Fruit fly (Drosophila melanogaster) whole organism, embryonic: ENCODE data around the gene CG5157.

Experiments
- Atf-2 ChIP-seq: fragments of 200-800 bp; sonication (Bioruptor generic); optimal IDR thresholded peaks from 2 replicates; lab custom pipeline; 2016; ENCODE audit warnings: missing biosample characterization, missing genetic modification characterization
- Bdp1 ChIP-seq: fragments of 200-800 bp; sonication (Bioruptor generic); optimal IDR thresholded peaks from 3 replicates; lab custom pipeline; 2016; ENCODE audit warnings: missing biosample characterization, missing genetic modification characterization
- CG10321 ChIP-seq: fragments of 200-800 bp; sonication (Bioruptor generic); IDR thresholded peaks from 2 replicates; pipeline ENCODE4 v1.3.6; 2022; ENCODE audit warnings: missing biosample characterization, missing genetic modification characterization
- CG10565 ChIP-seq: fragments of 200-800 bp; sonication (Bioruptor generic); optimal IDR thresholded peaks from 3 replicates; lab custom pipeline; 2016; ENCODE audit warnings: missing biosample characterization, mild to moderate bottlenecking, missing genetic modification characterization
- CG10654 ChIP-seq: fragments of 200-800 bp; sonication (Bioruptor generic); optimal IDR thresholded peaks from 2 replicates; lab custom pipeline; 2016; ENCODE audit warnings: missing biosample characterization, missing genetic modification characterization
- CG11085 ChIP-seq: fragments of 200-800 bp; sonication (Bioruptor generic); IDR thresholded peaks from 2 replicates; pipeline ENCODE4 v1.3.6; 2022; ENCODE audit warnings: missing biosample characterization, missing genetic modification characterization
- CG11398 ChIP-seq: fragments of 200-800 bp; sonication (Bioruptor generic); optimal IDR thresholded peaks from 2 replicates; lab custom pipeline; 2016; ENCODE audit warnings: missing biosample characterization, missing genetic modification characterization
- CG11504 ChIP-seq: fragments of 200-800 bp; sonication (Bioruptor generic); optimal IDR thresholded peaks from 3 replicates; lab custom pipeline; 2019; ENCODE audit warnings: missing biosample characterization, mild to moderate bottlenecking, missing genetic modification characterization, moderate library complexity
- CG12299 ChIP-seq: fragments of 200-800 bp; sonication (Bioruptor generic); optimal IDR thresholded peaks from 2 replicates; lab custom pipeline; 2018; ENCODE audit warnings: missing biosample characterization, mild to moderate bottlenecking, missing genetic modification characterization
- CG18599 ChIP-seq: fragments of 200-800 bp; sonication (Bioruptor generic); optimal IDR thresholded peaks from 3 replicates; lab custom pipeline; 2017; ENCODE audit warnings: missing biosample characterization, missing genetic modification characterization, mild to moderate bottlenecking, moderate library complexity, missing genetic modification reagents
- CG31441 ChIP-seq: fragments of 200-800 bp; sonication (Bioruptor generic); IDR thresholded peaks from 2 replicates; pipeline ENCODE4 v1.3.6; 2022; ENCODE audit warnings: missing biosample characterization, missing genetic modification characterization
- CG32767 ChIP-seq: fragments of 200-800 bp; sonication (Bioruptor generic); IDR thresholded peaks from 2 replicates; pipeline ENCODE4 v1.3.6; 2022; ENCODE audit warnings: missing biosample characterization, missing genetic modification characterization
- CG3281 ChIP-seq: fragments of 200-800 bp; sonication (Bioruptor generic); optimal IDR thresholded peaks from 3 replicates; lab custom pipeline; 2017; ENCODE audit warnings: missing biosample characterization, mild to moderate bottlenecking, missing genetic modification characterization
- CG3838 ChIP-seq: fragments of 200-800 bp; sonication (Bioruptor generic); optimal IDR thresholded peaks from 3 replicates; lab custom pipeline; 2016; ENCODE audit warnings: missing biosample characterization, missing genetic modification characterization
- CG4360 ChIP-seq: fragments of 200-800 bp; sonication (Bioruptor generic); IDR thresholded peaks from 2 replicates; pipeline ENCODE4 v1.3.6; 2022; ENCODE audit warnings: missing biosample characterization, missing genetic modification characterization
- CG7357 ChIP-seq: fragments of 200-800 bp; sonication (Bioruptor generic); IDR thresholded peaks from 3 replicates; pipeline ENCODE4 v1.3.6; 2022; ENCODE audit warnings: missing biosample characterization, missing genetic modification characterization
- CG8359 ChIP-seq: fragments of 200-800 bp; sonication (Bioruptor generic); optimal IDR thresholded peaks from 2 replicates; lab custom pipeline; 2017; ENCODE audit warnings: missing biosample characterization, mild to moderate bottlenecking, missing genetic modification characterization, borderline replicate concordance
- Chrac-16 ChIP-seq: fragments of 200-800 bp; sonication (Bioruptor generic); optimal IDR thresholded peaks from 3 replicates; lab custom pipeline; 2016; ENCODE audit warnings: missing biosample characterization, missing genetic modification characterization
- CrebB ChIP-seq: fragments of 200-800 bp; sonication (Bioruptor generic); optimal IDR thresholded peaks from 3 replicates; lab custom pipeline; 2018; ENCODE audit warnings: missing biosample characterization, mild to moderate bottlenecking, missing genetic modification characterization
- Ets97D ChIP-seq: fragments of 200-800 bp; sonication (Bioruptor generic); optimal IDR thresholded peaks from 3 replicates; lab custom pipeline; 2016; ENCODE audit warnings: missing biosample characterization, missing genetic modification characterization
- HmgD ChIP-seq: fragments of 200-800 bp; sonication (Bioruptor generic); optimal IDR thresholded peaks from 3 replicates; lab custom pipeline; 2016; ENCODE audit warnings: missing biosample characterization, missing genetic modification characterization
- Hmr ChIP-seq: fragments of 200-800 bp; sonication (Bioruptor generic); optimal IDR thresholded peaks from 3 replicates; lab custom pipeline; 2017; ENCODE audit warnings: mild to moderate bottlenecking, missing biosample characterization, missing genetic modification reagents, missing genetic modification characterization
- Hr51 ChIP-seq, 2 experiments: fragments of 200-800 bp; sonication (Bioruptor generic); optimal IDR thresholded peaks; 2 replicates in 1 of 2; 3 replicates in 1 of 2; lab custom pipeline; 2016 to 2018; ENCODE audit warnings: missing biosample characterization in 2 of 2, missing genetic modification characterization in 2 of 2, mild to moderate bottlenecking in 1 of 2, moderate library complexity in 1 of 2
- Jarid2 ChIP-seq: fragments of 200-800 bp; sonication (Bioruptor generic); optimal IDR thresholded peaks from 3 replicates; lab custom pipeline; 2017; ENCODE audit warnings: mild to moderate bottlenecking, missing biosample characterization, missing genetic modification reagents, missing genetic modification characterization
- Myb ChIP-seq: fragments of 200-800 bp; sonication (Bioruptor generic); optimal IDR thresholded peaks from 2 replicates; lab custom pipeline; 2016; ENCODE audit warnings: missing biosample characterization, missing genetic modification characterization
- Ptx1 ChIP-seq: fragments of 200-800 bp; sonication (Bioruptor generic); IDR thresholded peaks from 2 replicates; pipeline ENCODE4 v1.3.6; 2022; ENCODE audit warnings: missing biosample characterization, missing genetic modification characterization
- Side ChIP-seq: fragments of 200-800 bp; sonication (Bioruptor generic); optimal IDR thresholded peaks from 2 replicates; lab custom pipeline; 2016; ENCODE audit warnings: missing biosample characterization, missing genetic modification characterization
- Sin3A ChIP-seq: fragments of >200 bp; optimal IDR thresholded peaks from 2 replicates; lab custom pipeline; 2018
- Stat92E ChIP-seq, 3 experiments: fragments of >200 bp in 2 of 3; fragments of 200-800 bp in 1 of 3; sonication (Bioruptor generic) in 1 of 3; optimal IDR thresholded peaks; 2 replicates each; lab custom pipeline; 2017 to 2019; ENCODE audit warnings: missing biosample characterization in 3 of 3, missing genetic modification characterization in 3 of 3, mild to moderate bottlenecking in 1 of 3, moderate library complexity in 1 of 3
- al ChIP-seq: fragments of 200-800 bp; sonication (Bioruptor generic); IDR thresholded peaks from 2 replicates; pipeline ENCODE4 v1.3.6; 2022; ENCODE audit warnings: missing biosample characterization, missing genetic modification characterization
- cas ChIP-seq: fragments of 200-800 bp; sonication (Bioruptor generic); IDR thresholded peaks from 2 replicates; pipeline ENCODE4 v1.3.6; 2022; ENCODE audit warnings: missing biosample characterization, missing genetic modification characterization
- caup ChIP-seq: fragments of 200-800 bp; sonication (Bioruptor generic); optimal IDR thresholded peaks from 3 replicates; lab custom pipeline; 2017; ENCODE audit warnings: missing biosample characterization, mild to moderate bottlenecking, missing genetic modification characterization, moderate library complexity; ENCODE audit not compliant: severe bottlenecking
- chif ChIP-seq, 2 experiments: fragments of 200-800 bp; sonication (Bioruptor generic); optimal IDR thresholded peaks; 3 replicates each; lab custom pipeline; 2016; ENCODE audit warnings: missing biosample characterization in 2 of 2, missing genetic modification characterization in 2 of 2
- corto ChIP-seq: fragments of 200-800 bp; sonication (Bioruptor generic); optimal IDR thresholded peaks from 2 replicates; lab custom pipeline; 2016; ENCODE audit warnings: missing biosample characterization, mild to moderate bottlenecking, missing genetic modification characterization, moderate library complexity
- fd96Cb ChIP-seq: fragments of 200-800 bp; sonication (Bioruptor generic); optimal IDR thresholded peaks from 2 replicates; lab custom pipeline; 2018; ENCODE audit warnings: missing biosample characterization, mild to moderate bottlenecking, missing genetic modification characterization, moderate library complexity
- gcm2 ChIP-seq: fragments of 200-800 bp; sonication (Bioruptor generic); optimal IDR thresholded peaks from 2 replicates; lab custom pipeline; 2016; ENCODE audit warnings: missing biosample characterization, missing genetic modification characterization
- hb ChIP-seq: fragments of 200-800 bp; sonication (Bioruptor generic); IDR thresholded peaks from 3 replicates; pipeline ENCODE4 v1.3.6; 2022; ENCODE audit warnings: missing biosample characterization, missing genetic modification characterization; ENCODE audit not compliant: partially characterized antibody
- her ChIP-seq: fragments of 200-800 bp; sonication (Bioruptor generic); optimal IDR thresholded peaks from 2 replicates; lab custom pipeline; 2016; ENCODE audit warnings: missing biosample characterization, missing genetic modification characterization
- klu ChIP-seq: fragments of 200-800 bp; sonication (Bioruptor generic); IDR thresholded peaks from 2 replicates; pipeline ENCODE4 v1.3.6; 2022; ENCODE audit warnings: missing biosample characterization, missing genetic modification characterization
- maf-S ChIP-seq: fragments of 200-800 bp; sonication (Bioruptor generic); optimal IDR thresholded peaks from 2 replicates; lab custom pipeline; 2016; ENCODE audit warnings: missing biosample characterization, missing genetic modification characterization
- otp ChIP-seq: fragments of 200-800 bp; sonication (Bioruptor generic); IDR thresholded peaks from 3 replicates; pipeline ENCODE4, ENCODE4 v1.3.6; 2022; ENCODE audit warnings: missing biosample characterization, missing genetic modification characterization
- pho ChIP-seq: fragments of 200-800 bp; sonication (Bioruptor generic); optimal IDR thresholded peaks from 2 replicates; lab custom pipeline; 2016; ENCODE audit warnings: missing biosample characterization, missing genetic modification characterization
- phol ChIP-seq: fragments of 200-800 bp; sonication (Bioruptor generic); optimal IDR thresholded peaks from 3 replicates; lab custom pipeline; 2018; ENCODE audit warnings: missing biosample characterization, mild to moderate bottlenecking, missing genetic modification characterization, moderate library complexity
- pnt ChIP-seq: fragments of 200-800 bp; sonication (Bioruptor generic); optimal IDR thresholded peaks from 3 replicates; lab custom pipeline; 2016; ENCODE audit warnings: missing biosample characterization, missing genetic modification characterization
- pros ChIP-seq: fragments of 200-800 bp; sonication (Bioruptor generic); optimal IDR thresholded peaks from 3 replicates; lab custom pipeline; 2019; ENCODE audit warnings: missing biosample characterization, mild to moderate bottlenecking, missing genetic modification characterization, moderate library complexity
- schlank ChIP-seq: fragments of 200-800 bp; sonication (Bioruptor generic); optimal IDR thresholded peaks from 2 replicates; lab custom pipeline; 2018; ENCODE audit warnings: missing biosample characterization, mild to moderate bottlenecking, missing genetic modification characterization
- seq ChIP-seq: fragments of 200-800 bp; sonication (Bioruptor generic); IDR thresholded peaks from 2 replicates; pipeline ENCODE4 v1.3.6; 2022; ENCODE audit warnings: missing biosample characterization, missing genetic modification characterization
- slp2 ChIP-seq: fragments of 200-800 bp; sonication (Bioruptor generic); optimal IDR thresholded peaks from 2 replicates; lab custom pipeline; 2016; ENCODE audit warnings: missing biosample characterization, missing genetic modification characterization
- tio ChIP-seq: fragments of 200-800 bp; sonication (Bioruptor generic); optimal IDR thresholded peaks from 2 replicates; lab custom pipeline; 2017; ENCODE audit warnings: missing biosample characterization, missing genetic modification characterization, inconsistent platforms
- twi ChIP-seq: fragments of 200-800 bp; optimal IDR thresholded peaks from 2 replicates; lab custom pipeline; 2019; ENCODE audit warnings: missing biosample characterization, mild to moderate bottlenecking, missing genetic modification characterization, moderate library complexity

Gene CG5157

dm6 chr3L:16164150-16165039 is 26.7 kb upstream of the CG5157 start, which contains the start of gene CG5151 (continued):
- TF ChIP-seq CG12299 (peak; percentile 64), Chrac-16 (GFP tag; lab: Kevin White, UChicago) (no peak), CG18599 (GFP tag; lab: Kevin White, UChicago) (no peak), CG4360 (GFP tag; lab: Robert Waterston, UW) (peak; percentile 87), klu (GFP tag; lab: Robert Waterston, UW) (no peak), twi (tag; lab: Kevin White, UChicago) (no peak), tio (GFP tag; lab: Kevin White, UChicago) (no peak), pnt (no peak), CG3838 (GFP tag; lab: Kevin White, UChicago) (peak; percentile 11), CG11398 (GFP tag; lab: Kevin White, UChicago) (no peak), chif (GFP tag; optimal IDR thresholded peaks at IDR 0.05; lab: Kevin White, UChicago) (no peak), CrebB (tag; lab: Kevin White, UChicago) (no peak), Ptx1 (no peak), gcm2 (no peak), Jarid2 (GFP tag; lab: Kevin White, UChicago) (peak; percentile 87), Atf-2 (GFP tag; lab: Kevin White, UChicago) (no peak), her (no peak), CG32767 (no peak), hb (GFP tag; lab: Robert Waterston, UW) (peak; percentile 81), al (GFP tag; lab: Robert Waterston, UW) (no peak), CG31441 (GFP tag; lab: Robert Waterston, UW) (no peak), Hr51 (GFP tag; optimal IDR thresholded peaks at IDR 0.05; lab: Kevin White, UChicago) (no peak), pros (GFP tag; lab: Kevin White, UChicago) (no peak), Myb (GFP tag; lab: Kevin White, UChicago) (no peak), CG10654 (GFP tag; lab: Kevin White, UChicago) (no peak), Side (GFP tag; lab: Kevin White, UChicago) (no peak), seq (GFP tag; lab: Robert Waterston, UW) (no peak), Hmr (peak; percentile 17), corto (GFP tag; lab: Kevin White, UChicago) (peak; percentile 36), phol (tag; lab: Kevin White, UChicago) (peak; percentile 9), Bdp1 (GFP tag; lab: Kevin White, UChicago) (no peak), Sin3A (lab: Kevin White, UChicago) (no peak), schlank (peak; percentile 14), cas (GFP tag; lab: Robert Waterston, UW) (no peak), pho (GFP tag; lab: Kevin White, UChicago) (no peak), maf-S (no peak), CG3281 (GFP tag; lab: Kevin White, UChicago) (peak; percentile 36), Stat92E (GFP tag; optimal IDR thresholded peaks at IDR 0.05; lab: Kevin White, UChicago) (no peak), CG10565 (GFP tag; lab: Kevin White, UChicago) (no peak), CG11504 (tag; lab: Kevin White, UChicago) (no peak), caup (GFP tag; lab: Kevin White, UChicago) (peak; percentile 36), CG8359 (GFP tag; lab: Kevin White, UChicago) (no peak), fd96Cb (tag; lab: Kevin White, UChicago) (no peak), HmgD (GFP tag; lab: Kevin White, UChicago) (no peak), Ets97D (GFP tag; lab: Kevin White, UChicago) (no peak), CG7357 (GFP tag; lab: Robert Waterston, UW) (no peak), CG11085 (GFP tag; lab: Robert Waterston, UW) (no peak), otp (GFP tag; lab: Robert Waterston, UW) (no peak), slp2 (GFP tag; lab: Kevin White, UChicago) (no peak), CG10321 (GFP tag; lab: Robert Waterston, UW) (no peak)
